Fruit fly (Drosophila melanogaster): ENCODE data around the gene CG4907.

- TF ChIP-seq so (GFP tag; IDR thresholded peaks at IDR 0.05): peak; percentile 80
- TF ChIP-seq fd64A (GFP tag; optimal IDR thresholded peaks at IDR 0.05): no peak
- TF ChIP-seq CG3407 (GFP tag; optimal IDR thresholded peaks at IDR 0.05): peak; percentile 42
- TF ChIP-seq usp (GFP tag; optimal IDR thresholded peaks at IDR 0.05): no peak
- no peak for TF ChIP-seq Rx (GFP tag; IDR thresholded peaks at IDR 0.05)
- no peak for TF ChIP-seq Gug (GFP tag; IDR thresholded peaks at IDR 0.05)
- TF ChIP-seq CG12942 (GFP tag; optimal IDR thresholded peaks at IDR 0.05): peak; percentile 45
Observed at dm6 chr3R:22663115-22663514, 47.4 kb downstream of the CG4907 start.

Data from whole organism, embryonic.